Worm (Caenorhabditis elegans) whole organism, L2 larva: ENCODE measurements around the gene F58A6.5.

Source experiments
- C34F6.9 ChIP-seq: fragments of 150-350 bp; optimal IDR thresholded peaks from 2 replicates; lab custom pipeline; 2014; ENCODE audit warnings: missing biosample characterization, missing genetic modification characterization
- F13H6.1 ChIP-seq: sonication (generic microtip); optimal IDR thresholded peaks from 2 replicates; lab custom pipeline; 2016; ENCODE audit warnings: missing genetic modification characterization, missing compliant biosample characterization
- R02D3.7 ChIP-seq: fragments of 150-350 bp; optimal IDR thresholded peaks from 2 replicates; lab custom pipeline; 2014; ENCODE audit warnings: missing biosample characterization, missing genetic modification characterization
- Y55F3AM.14 ChIP-seq: fragments of 200-800 bp; sonication (Bioruptor generic); optimal IDR thresholded peaks from 2 replicates; lab custom pipeline; 2018; ENCODE audit warnings: mild to moderate bottlenecking, missing genetic modification characterization, missing compliant biosample characterization
- ZK546.5 ChIP-seq: sonication (generic microtip); optimal IDR thresholded peaks from 2 replicates; lab custom pipeline; 2017; ENCODE audit warnings: missing biosample characterization, missing genetic modification characterization
- alr-1 ChIP-seq: fragments of 150-350 bp; optimal IDR thresholded peaks from 2 replicates; lab custom pipeline; 2014; ENCODE audit warnings: missing biosample characterization, missing genetic modification characterization
- aly-2 ChIP-seq: fragments of 150-350 bp; optimal IDR thresholded peaks from 2 replicates; lab custom pipeline; 2014; ENCODE audit warnings: missing biosample characterization, missing genetic modification characterization
- ama-1 ChIP-seq: fragments of 150-350 bp; optimal IDR thresholded peaks from 2 replicates; lab custom pipeline; 2018; ENCODE audit warnings: inconsistent platforms
- blmp-1 ChIP-seq: sonication (generic microtip); optimal IDR thresholded peaks from 2 replicates; lab custom pipeline; 2017; ENCODE audit warnings: missing genetic modification characterization, mild to moderate bottlenecking, missing compliant biosample characterization, antibody characterized with exemption, moderate library complexity; ENCODE audit not compliant: insufficient read depth
- crh-2 ChIP-seq: sonication (generic microtip); optimal IDR thresholded peaks from 2 replicates; lab custom pipeline; 2017; ENCODE audit warnings: missing biosample characterization, missing genetic modification characterization
- egl-27 ChIP-seq: sonication (generic microtip); optimal IDR thresholded peaks from 3 replicates; lab custom pipeline; 2017; ENCODE audit warnings: missing biosample characterization, missing genetic modification reagents, missing genetic modification characterization
- elt-1 ChIP-seq: fragments of 150-350 bp; optimal IDR thresholded peaks from 2 replicates; lab custom pipeline; 2014; ENCODE audit warnings: missing biosample characterization, missing genetic modification characterization
- elt-3 ChIP-seq: sonication (generic microtip); optimal IDR thresholded peaks from 2 replicates; lab custom pipeline; 2017; ENCODE audit warnings: missing biosample characterization, missing genetic modification characterization
- fos-1 ChIP-seq: fragments of 150-350 bp; optimal IDR thresholded peaks from 2 replicates; lab custom pipeline; 2014; ENCODE audit warnings: missing biosample characterization, missing genetic modification characterization
- gmeb-1 ChIP-seq: fragments of 150-350 bp; optimal IDR thresholded peaks from 2 replicates; lab custom pipeline; 2014; ENCODE audit warnings: missing biosample characterization, missing genetic modification characterization
- lin-13 ChIP-seq: fragments of 150-350 bp; optimal IDR thresholded peaks from 2 replicates; lab custom pipeline; 2014; ENCODE audit warnings: missing biosample characterization, missing genetic modification reagents, missing genetic modification characterization
- lin-39 ChIP-seq: fragments of 150-350 bp; optimal IDR thresholded peaks from 2 replicates; lab custom pipeline; 2014; ENCODE audit warnings: missing biosample characterization, missing genetic modification reagents, missing genetic modification characterization
- lsy-2 ChIP-seq, 2 experiments: fragments of 150-350 bp in 1 of 2; sonication (generic microtip) in 1 of 2; optimal IDR thresholded peaks; 2 replicates each; lab custom pipeline; 2014 to 2017; ENCODE audit warnings: missing biosample characterization in 2 of 2, missing genetic modification characterization in 2 of 2
- mab-5 ChIP-seq: fragments of 150-350 bp; optimal IDR thresholded peaks from 2 replicates; lab custom pipeline; 2014; ENCODE audit warnings: missing biosample characterization, missing genetic modification characterization
- mbf-1 ChIP-seq: sonication (generic microtip); optimal IDR thresholded peaks from 2 replicates; lab custom pipeline; 2017; ENCODE audit warnings: missing biosample characterization, missing genetic modification characterization
- mdl-1 ChIP-seq, 2 experiments: fragments of 150-350 bp in 1 of 2; sonication (generic microtip) in 1 of 2; optimal IDR thresholded peaks; 2 replicates each; lab custom pipeline; 2017; ENCODE audit warnings: missing biosample characterization in 2 of 2, missing genetic modification characterization in 2 of 2
- nhr-10 ChIP-seq: sonication (generic microtip); optimal IDR thresholded peaks from 2 replicates; lab custom pipeline; 2017; ENCODE audit warnings: missing biosample characterization, missing genetic modification characterization
- nhr-129 ChIP-seq: fragments of 150-350 bp; optimal IDR thresholded peaks from 2 replicates; lab custom pipeline; 2014; ENCODE audit warnings: missing biosample characterization, missing genetic modification characterization
- nhr-21 ChIP-seq: fragments of 150-350 bp; optimal IDR thresholded peaks from 2 replicates; lab custom pipeline; 2014; ENCODE audit warnings: missing biosample characterization, missing genetic modification characterization
- nhr-23 ChIP-seq: fragments of 150-350 bp; optimal IDR thresholded peaks from 2 replicates; lab custom pipeline; 2014; ENCODE audit warnings: missing biosample characterization, missing genetic modification reagents, missing genetic modification characterization
- nhr-237 ChIP-seq: fragments of 150-350 bp; optimal IDR thresholded peaks from 2 replicates; lab custom pipeline; 2014; ENCODE audit warnings: missing biosample characterization, missing genetic modification characterization
- nhr-25 ChIP-seq: fragments of 150-350 bp; sonication (generic microtip); optimal IDR thresholded peaks from 3 replicates; lab custom pipeline; 2014; ENCODE audit warnings: missing biosample characterization, missing genetic modification characterization
- nhr-6 ChIP-seq: fragments of 150-350 bp; optimal IDR thresholded peaks from 2 replicates; lab custom pipeline; 2014; ENCODE audit warnings: missing biosample characterization, missing genetic modification characterization
- nhr-77 ChIP-seq: fragments of 150-350 bp; optimal IDR thresholded peaks from 2 replicates; lab custom pipeline; 2014; ENCODE audit warnings: missing biosample characterization, missing genetic modification characterization
- peb-1 ChIP-seq: fragments of 150-350 bp; optimal IDR thresholded peaks from 2 replicates; lab custom pipeline; 2014; ENCODE audit warnings: missing biosample characterization, missing genetic modification characterization
- sem-4 ChIP-seq: fragments of 150-350 bp; optimal IDR thresholded peaks from 2 replicates; lab custom pipeline; 2014; ENCODE audit warnings: missing biosample characterization, missing genetic modification reagents, missing genetic modification characterization
- skn-1 ChIP-seq: sonication (generic microtip); optimal IDR thresholded peaks from 2 replicates; lab custom pipeline; 2017; ENCODE audit warnings: missing biosample characterization, missing genetic modification characterization
- sma-9 ChIP-seq, 2 experiments: fragments of 150-350 bp in 1 of 2; sonication (generic microtip) in 1 of 2; optimal IDR thresholded peaks; 2 replicates each; lab custom pipeline; 2014 to 2016; ENCODE audit warnings: missing genetic modification characterization in 2 of 2, mild to moderate bottlenecking in 1 of 2, missing biosample characterization in 1 of 2, missing compliant biosample characterization in 1 of 2, missing genetic modification reagents in 1 of 2, moderate library complexity in 1 of 2
- snpc-4 ChIP-seq: fragments of 150-350 bp; optimal IDR thresholded peaks from 2 replicates; lab custom pipeline; 2014; ENCODE audit warnings: missing biosample characterization, missing genetic modification characterization
- unc-39 ChIP-seq: fragments of 150-350 bp; optimal IDR thresholded peaks from 2 replicates; lab custom pipeline; 2014; ENCODE audit warnings: missing biosample characterization, missing genetic modification characterization
- unc-55 ChIP-seq: fragments of 150-350 bp; sonication (generic microtip); optimal IDR thresholded peaks from 3 replicates; lab custom pipeline; 2014; ENCODE audit warnings: missing biosample characterization, missing genetic modification reagents, missing genetic modification characterization
- unc-62 ChIP-seq: fragments of 150-350 bp; optimal IDR thresholded peaks from 2 replicates; lab custom pipeline; 2014; ENCODE audit warnings: missing biosample characterization, missing genetic modification reagents, missing genetic modification characterization
- zag-1 ChIP-seq: fragments of 150-350 bp; optimal IDR thresholded peaks from 2 replicates; lab custom pipeline; 2014; ENCODE audit warnings: missing biosample characterization, missing genetic modification characterization
- ztf-1 ChIP-seq: fragments of 200-800 bp; sonication (Bioruptor generic); conservative IDR thresholded peaks from 2 replicates; pipeline ENCODE4 v1.3.6; 2022; ENCODE audit warnings: missing genetic modification characterization, missing compliant biosample characterization
- ztf-11 ChIP-seq: sonication (generic microtip); optimal IDR thresholded peaks from 2 replicates; lab custom pipeline; 2017; ENCODE audit warnings: missing biosample characterization, missing genetic modification characterization
- ztf-4 ChIP-seq: fragments of 150-350 bp; optimal IDR thresholded peaks from 2 replicates; lab custom pipeline; 2014; ENCODE audit warnings: missing biosample characterization, missing genetic modification characterization

The F58A6.5 gene

ce11 chrII:5185955-5186539, 37.8 kb upstream of the F58A6.5 start:
- TF ChIP-seq peb-1 (no peak), fos-1 (tag; lab: Kevin White, UChicago) (peak; percentile 59), F13H6.1 (tag; lab: Kevin White, UChicago) (peak; percentile 25), sma-9 (GFP tag; optimal IDR thresholded peaks at IDR 0.05; lab: Kevin White, UChicago) (peak; percentile 14), sma-9 (tag; optimal IDR thresholded peaks at IDR 0.05; lab: Kevin White, UChicago) (no peak), egl-27 (tag; lab: Kevin White, UChicago) (peak; percentile 15)

- no peak for TF ChIP-seq nhr-25
- TF ChIP-seq skn-1 (tag; lab: Kevin White, UChicago), result no peak
- TF ChIP-seq F13H6.1 (tag; lab: Kevin White, UChicago), result peak; percentile 2
- TF ChIP-seq snpc-4, result no peak
- no peak for TF ChIP-seq alr-1 (tag; lab: Kevin White, UChicago)
- no peak for TF ChIP-seq R02D3.7 (tag; lab: Kevin White, UChicago)
- peak; percentile 51 for TF ChIP-seq sma-9 (GFP tag; optimal IDR thresholded peaks at IDR 0.05; lab: Kevin White, UChicago)
- TF ChIP-seq sma-9 (tag; optimal IDR thresholded peaks at IDR 0.05; lab: Kevin White, UChicago), result no peak
- TF ChIP-seq nhr-10, result no peak
- no peak for TF ChIP-seq ZK546.5 (tag; lab: Kevin White, UChicago)
- TF ChIP-seq zag-1 (tag; lab: Kevin White, UChicago), result no peak
- no peak for TF ChIP-seq C34F6.9 (tag; lab: Kevin White, UChicago)
- peak; percentile 68 for TF ChIP-seq fos-1 (tag; lab: Kevin White, UChicago)
- TF ChIP-seq mdl-1 (tag; optimal IDR thresholded peaks at IDR 0.05; lab: Kevin White, UChicago), result no peak
- TF ChIP-seq, all 48 proteins: peak for 3
These were observed 36.7 kb upstream of the F58A6.5 start for ce11 chrII:5184661-5185545.

ce11 chrII:5183207-5183606, 35.0 kb upstream of the F58A6.5 start:
- TF ChIP-seq nhr-25 (peak; percentile 40), lsy-2 (tag; optimal IDR thresholded peaks at IDR 0.05; lab: Kevin White, UChicago) (peak in 1 of 2 experiments; percentile 38), unc-62 (GFP tag; lab: Kevin White, UChicago) (no peak), lin-39 (tag; lab: Kevin White, UChicago) (no peak)
- TF ChIP-seq, all 48 proteins: peak for 2

ce11 chrII:5182451-5182850, 34.2 kb upstream of the F58A6.5 start:
- TF ChIP-seq sma-9 (GFP tag; optimal IDR thresholded peaks at IDR 0.05; lab: Kevin White, UChicago), result peak; percentile 81
- no peak for TF ChIP-seq sma-9 (tag; optimal IDR thresholded peaks at IDR 0.05; lab: Kevin White, UChicago)
- peak; percentile 56 for TF ChIP-seq nhr-25
- no peak for TF ChIP-seq nhr-6 (tag; lab: Kevin White, UChicago)
- TF ChIP-seq nhr-10, result no peak
- TF ChIP-seq mdl-1 (tag; optimal IDR thresholded peaks at IDR 0.05; lab: Kevin White, UChicago), result peak in 1 of 2 experiments; percentile 45
- no peak for TF ChIP-seq snpc-4
- TF ChIP-seq alr-1 (tag; lab: Kevin White, UChicago), result no peak
- TF ChIP-seq peb-1, result no peak
- TF ChIP-seq ZK546.5 (tag; lab: Kevin White, UChicago), result no peak
- no peak for TF ChIP-seq ztf-4
- no peak for TF ChIP-seq elt-3
- TF ChIP-seq nhr-77 (tag; lab: Kevin White, UChicago), result no peak
- peak; percentile 44 for TF ChIP-seq sem-4 (tag; lab: Kevin White, UChicago)
- no peak for TF ChIP-seq crh-2
- TF ChIP-seq ama-1 (lab: Kevin White, UChicago), result no peak
- peak; percentile 88 for TF ChIP-seq nhr-129 (tag; lab: Kevin White, UChicago)
- no peak for TF ChIP-seq unc-55 (GFP tag; lab: Kevin White, UChicago)
- no peak for TF ChIP-seq mbf-1 (tag; lab: Kevin White, UChicago)
- peak in 1 of 2 experiments; percentile 74 for TF ChIP-seq lsy-2 (tag; optimal IDR thresholded peaks at IDR 0.05; lab: Kevin White, UChicago)
- TF ChIP-seq ztf-1 (GFP tag; lab: Robert Waterston, UW), result no peak
- TF ChIP-seq nhr-23 (tag; lab: Kevin White, UChicago), result no peak
- no peak for TF ChIP-seq skn-1 (tag; lab: Kevin White, UChicago)
- TF ChIP-seq C34F6.9 (tag; lab: Kevin White, UChicago), result peak; percentile 67
- TF ChIP-seq lin-13 (GFP tag; lab: Kevin White, UChicago), result peak; percentile 44
- TF ChIP-seq nhr-237 (tag; lab: Kevin White, UChicago), result no peak
- TF ChIP-seq aly-2 (tag; lab: Kevin White, UChicago), result no peak
- TF ChIP-seq Y55F3AM.14 (GFP tag; lab: Kevin White, UChicago), result no peak
- no peak for TF ChIP-seq unc-39 (tag; lab: Kevin White, UChicago)
- peak; percentile 81 for TF ChIP-seq blmp-1
- peak; percentile 66 for TF ChIP-seq gmeb-1
- TF ChIP-seq ztf-11 (tag; lab: Kevin White, UChicago), result no peak
- TF ChIP-seq zag-1 (tag; lab: Kevin White, UChicago), result peak; percentile 41
- TF ChIP-seq elt-1 (tag; lab: Kevin White, UChicago), result no peak
- TF ChIP-seq unc-62 (GFP tag; lab: Kevin White, UChicago), result no peak
- no peak for TF ChIP-seq lin-39 (tag; lab: Kevin White, UChicago)
- peak; percentile 76 for TF ChIP-seq fos-1 (tag; lab: Kevin White, UChicago)
- no peak for TF ChIP-seq mab-5 (tag; lab: Kevin White, UChicago)
- peak; percentile 62 for TF ChIP-seq nhr-21
